Fruit fly (Drosophila melanogaster): ENCODE measurements around the gene alphaTub84B.
A peak's percentile ranks its signal among the peaks of the same experiment; 100 is the strongest.

Gene alphaTub84B

DNA sequence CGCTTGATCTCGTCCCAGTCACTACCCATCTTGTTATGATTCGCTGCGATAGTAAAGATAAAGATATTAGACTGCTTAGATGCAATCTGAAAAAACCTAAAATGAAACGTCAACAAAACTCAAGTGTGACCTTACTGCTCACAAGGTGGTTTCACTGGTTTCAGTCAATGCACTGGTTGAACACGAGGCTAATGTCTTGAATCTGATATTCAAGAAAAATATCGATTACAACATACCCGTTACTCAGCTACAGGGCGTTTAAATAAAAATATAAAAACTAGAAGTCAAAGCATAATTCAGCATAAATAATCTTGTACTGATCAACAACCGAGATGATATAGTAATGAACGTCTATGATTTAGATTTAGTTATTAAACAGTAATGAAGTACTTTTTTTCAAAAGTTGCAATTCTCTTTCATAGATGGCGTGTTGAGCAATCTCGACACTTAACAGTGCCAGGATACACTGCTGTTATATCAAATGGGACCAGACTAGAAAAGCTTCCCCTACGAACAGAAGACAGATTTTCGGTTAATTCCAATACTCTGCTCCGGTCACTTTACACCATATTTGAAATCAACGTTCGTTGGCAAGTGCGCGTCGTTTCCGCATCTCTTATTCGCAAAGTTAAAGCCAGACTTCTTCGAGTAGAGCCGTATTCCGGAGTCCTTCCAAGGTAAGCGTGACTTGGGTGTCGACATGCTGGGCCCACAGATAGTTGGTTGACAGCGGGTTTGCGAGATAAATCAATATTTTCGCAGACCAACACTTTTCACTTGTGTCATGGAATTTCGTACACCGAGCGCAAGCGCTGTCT is 11.9 kb upstream of the alphaTub84B start, which contains the start of the genes Ufl1 and CG1943:
Gene Ufl1, minus strand, starts transcription at position 156 of the 818 bp plus-strand sequence.
Gene CG1943, plus strand, starts transcription at position 563 of the 818 bp plus-strand sequence.
- TF ChIP-seq Snoo (tag; optimal IDR thresholded peaks at IDR 0.05) (no peak), CG8159 (tag; optimal IDR thresholded peaks at IDR 0.05) (no peak), rn (GFP tag; IDR thresholded peaks at IDR 0.05) (no peak), CG10348 (GFP tag; IDR thresholded peaks at IDR 0.05) (no peak), Pif1B (GFP tag; optimal IDR thresholded peaks at IDR 0.05) (no peak), CG17806 (tag; optimal IDR thresholded peaks at IDR 0.05) (no peak), CG14655 (GFP tag; optimal IDR thresholded peaks at IDR 0.05) (no peak), CG15710 (tag; optimal IDR thresholded peaks at IDR 0.05) (no peak), CG12605 (GFP tag; IDR thresholded peaks at IDR 0.05) (no peak), Ets98B (GFP tag; IDR thresholded peaks at IDR 0.05) (no peak), CG4496 (GFP tag; IDR thresholded peaks at IDR 0.05) (no peak), gl (tag; optimal IDR thresholded peaks at IDR 0.05) (no peak), CG9948 (tag; optimal IDR thresholded peaks at IDR 0.05) (no peak), fd96Ca (GFP tag; IDR thresholded peaks at IDR 0.05) (no peak), Pif1A (GFP tag; optimal IDR thresholded peaks at IDR 0.05) (no peak), D1 (tag; optimal IDR thresholded peaks at IDR 0.05) (no peak), CG13204 (GFP tag; optimal IDR thresholded peaks at IDR 0.05) (no peak), CG8301 (tag; optimal IDR thresholded peaks at IDR 0.05) (no peak), CG34367 (tag; optimal IDR thresholded peaks at IDR 0.05) (no peak), CG32121 (GFP tag; IDR thresholded peaks at IDR 0.05) (no peak)

DNA sequence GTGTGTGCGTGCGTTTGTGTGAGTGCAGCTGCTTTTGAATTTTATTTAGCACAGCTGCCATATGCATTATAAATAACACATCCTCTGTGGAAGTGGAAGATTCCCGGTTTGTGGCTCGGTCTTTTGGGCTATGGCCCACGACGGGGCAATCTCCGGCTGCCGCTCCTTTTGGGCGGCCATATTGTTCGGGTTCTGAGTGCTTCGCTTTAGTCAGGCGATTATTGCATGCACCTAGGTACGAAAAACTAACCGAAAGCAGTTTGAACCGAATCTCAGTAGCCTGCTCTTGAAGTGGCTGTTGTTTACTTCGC is 11.3 kb upstream of the alphaTub84B start:
- TF ChIP-seq CG13204 (GFP tag; optimal IDR thresholded peaks at IDR 0.05) (no peak), Ets98B (GFP tag; IDR thresholded peaks at IDR 0.05) (no peak), CG32121 (GFP tag; IDR thresholded peaks at IDR 0.05) (no peak), Snoo (tag; optimal IDR thresholded peaks at IDR 0.05) (no peak), CG8301 (tag; optimal IDR thresholded peaks at IDR 0.05) (no peak), fd96Ca (GFP tag; IDR thresholded peaks at IDR 0.05) (no peak), D1 (tag; optimal IDR thresholded peaks at IDR 0.05) (no peak), CG15710 (tag; optimal IDR thresholded peaks at IDR 0.05) (no peak), CG8159 (tag; optimal IDR thresholded peaks at IDR 0.05) (no peak), CG12605 (GFP tag; IDR thresholded peaks at IDR 0.05) (no peak), CG14655 (GFP tag; optimal IDR thresholded peaks at IDR 0.05) (no peak), CG34367 (tag; optimal IDR thresholded peaks at IDR 0.05) (no peak), rn (GFP tag; IDR thresholded peaks at IDR 0.05) (no peak), CG4496 (GFP tag; IDR thresholded peaks at IDR 0.05) (no peak), CG10348 (GFP tag; IDR thresholded peaks at IDR 0.05) (no peak), CG17806 (tag; optimal IDR thresholded peaks at IDR 0.05) (no peak), Pif1A (GFP tag; optimal IDR thresholded peaks at IDR 0.05) (no peak), CG9948 (tag; optimal IDR thresholded peaks at IDR 0.05) (no peak), gl (tag; optimal IDR thresholded peaks at IDR 0.05) (no peak)

DNA sequence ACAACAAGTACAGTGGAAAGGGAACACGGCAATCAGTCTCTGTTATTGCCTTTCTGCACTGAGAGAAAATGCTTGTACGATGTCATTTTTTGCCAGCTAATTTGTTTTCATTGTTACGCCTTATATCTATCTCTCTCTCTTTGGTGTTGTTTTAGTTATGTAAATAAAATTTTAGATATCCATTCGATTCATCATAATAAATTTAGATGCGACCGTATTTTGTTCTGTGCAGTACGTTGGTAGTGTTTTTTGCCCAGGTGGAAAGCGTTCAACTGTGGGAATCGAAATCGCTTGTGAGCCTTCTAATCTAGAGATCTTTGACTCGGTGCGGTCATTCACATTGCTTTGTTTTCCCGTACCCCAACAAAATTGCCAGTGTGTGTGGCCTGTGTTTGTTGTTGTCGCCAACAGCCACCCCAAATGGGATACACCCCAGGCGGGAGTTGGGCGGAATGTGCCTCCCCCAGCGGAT is 10.7 kb upstream of the alphaTub84B start:
- TF ChIP-seq CG32121 (GFP tag; IDR thresholded peaks at IDR 0.05) (no peak), Pif1B (GFP tag; optimal IDR thresholded peaks at IDR 0.05) (peak; percentile 93), CG34367 (tag; optimal IDR thresholded peaks at IDR 0.05) (peak; percentile 89), CG8301 (tag; optimal IDR thresholded peaks at IDR 0.05) (peak; percentile 91), CG17806 (tag; optimal IDR thresholded peaks at IDR 0.05) (peak; percentile 92), gl (tag; optimal IDR thresholded peaks at IDR 0.05) (peak; percentile 82), D1 (tag; optimal IDR thresholded peaks at IDR 0.05) (no peak), Pif1A (GFP tag; optimal IDR thresholded peaks at IDR 0.05) (peak; percentile 93), EcR (GFP tag; optimal IDR thresholded peaks at IDR 0.05) (peak; percentile 94), rn (GFP tag; IDR thresholded peaks at IDR 0.05) (no peak), Snoo (tag; optimal IDR thresholded peaks at IDR 0.05) (peak; percentile 93), CG9948 (tag; optimal IDR thresholded peaks at IDR 0.05) (peak; percentile 90), CG15710 (tag; optimal IDR thresholded peaks at IDR 0.05) (peak; percentile 89), CG4496 (GFP tag; IDR thresholded peaks at IDR 0.05) (no peak), CG8159 (tag; optimal IDR thresholded peaks at IDR 0.05) (peak; percentile 91), CG14655 (GFP tag; optimal IDR thresholded peaks at IDR 0.05) (peak; percentile 92)

DNA sequence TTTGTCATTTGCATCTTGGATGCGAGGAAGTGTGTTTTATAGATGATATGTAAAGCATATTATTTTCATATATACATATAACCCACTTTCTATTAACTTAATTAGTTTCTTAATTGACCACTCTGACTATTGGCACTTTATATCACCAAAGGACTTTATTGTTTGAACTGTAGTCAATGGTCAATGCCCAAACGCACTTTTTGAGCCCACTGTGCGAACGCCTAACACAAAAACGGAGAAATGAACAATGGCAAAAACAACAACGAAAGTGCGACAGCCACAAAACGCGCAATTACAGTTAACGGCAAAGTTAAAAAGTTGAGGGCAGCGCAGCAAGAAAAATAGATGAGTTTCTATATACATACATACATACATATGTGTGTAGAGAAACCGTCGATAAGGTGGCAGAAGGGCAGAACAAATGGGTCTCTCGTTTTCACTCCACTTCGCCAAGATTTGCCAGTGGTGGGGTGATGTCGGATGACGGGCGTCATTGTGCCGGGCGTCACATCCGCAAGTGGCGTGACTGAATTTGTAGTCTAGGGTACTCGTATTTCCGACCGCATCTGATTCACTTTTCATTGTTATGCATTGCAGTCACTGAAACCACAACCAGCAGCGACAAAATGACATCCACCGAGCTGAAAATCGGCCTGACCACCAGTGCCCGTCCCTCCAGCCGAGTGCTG is 10.0 kb upstream of the alphaTub84B start:
- peak; percentile 19 for TF ChIP-seq CG17806 (tag; optimal IDR thresholded peaks at IDR 0.05)
- peak; percentile 35 for TF ChIP-seq CG8301 (tag; optimal IDR thresholded peaks at IDR 0.05)
- no peak for TF ChIP-seq Snoo (tag; optimal IDR thresholded peaks at IDR 0.05)

DNA sequence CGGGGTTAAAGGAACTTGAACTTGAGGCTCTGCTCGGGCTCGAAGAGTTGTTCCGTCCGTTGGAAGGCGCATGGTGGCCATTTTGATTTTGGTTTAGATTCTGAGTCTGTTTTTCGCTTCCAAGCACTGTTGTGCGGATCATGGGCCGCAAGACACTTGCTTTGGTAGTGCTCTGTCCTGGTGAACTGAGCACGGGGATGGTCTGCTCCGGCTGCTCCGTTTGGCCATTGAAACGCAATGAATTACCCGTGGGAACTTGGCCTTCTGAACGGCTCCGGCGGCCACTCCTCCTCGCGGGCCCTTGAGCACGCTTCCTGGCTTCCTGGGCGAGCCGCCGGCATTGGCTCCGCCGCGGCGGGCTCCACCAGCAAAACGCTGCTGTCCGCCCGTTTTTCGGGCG is 6.7 kb upstream of the alphaTub84B start:
- TF ChIP-seq Pif1A (GFP tag; optimal IDR thresholded peaks at IDR 0.05) (no peak), CG13204 (GFP tag; optimal IDR thresholded peaks at IDR 0.05) (no peak), gl (tag; optimal IDR thresholded peaks at IDR 0.05) (no peak), CG8301 (tag; optimal IDR thresholded peaks at IDR 0.05) (no peak), EcR (GFP tag; optimal IDR thresholded peaks at IDR 0.05) (no peak), Ets98B (GFP tag; IDR thresholded peaks at IDR 0.05) (no peak), CG10348 (GFP tag; IDR thresholded peaks at IDR 0.05) (no peak), CG9948 (tag; optimal IDR thresholded peaks at IDR 0.05) (no peak), CG32121 (GFP tag; IDR thresholded peaks at IDR 0.05) (no peak), CG17806 (tag; optimal IDR thresholded peaks at IDR 0.05) (no peak), rn (GFP tag; IDR thresholded peaks at IDR 0.05) (no peak), D1 (tag; optimal IDR thresholded peaks at IDR 0.05) (no peak)

All from whole organism, pupa.